Fruit fly (Drosophila melanogaster) whole organism: ENCODE measurements around the gene Atg13.

Source experiments
- CG8478 ChIP-seq: fragments of >200 bp; optimal IDR thresholded peaks from 2 replicates; lab custom pipeline; 2018; ENCODE audit warnings: inconsistent platforms
- Dll ChIP-seq: fragments of >200 bp; optimal IDR thresholded peaks from 2 replicates; lab custom pipeline; 2017
- pan ChIP-seq: fragments of >200 bp; optimal IDR thresholded peaks from 2 replicates; lab custom pipeline; 2017
- usp ChIP-seq: fragments of >200 bp; optimal IDR thresholded peaks from 2 replicates; lab custom pipeline; 2017; ENCODE audit warnings: missing biosample characterization, missing genetic modification characterization, mixed read lengths

DNA sequence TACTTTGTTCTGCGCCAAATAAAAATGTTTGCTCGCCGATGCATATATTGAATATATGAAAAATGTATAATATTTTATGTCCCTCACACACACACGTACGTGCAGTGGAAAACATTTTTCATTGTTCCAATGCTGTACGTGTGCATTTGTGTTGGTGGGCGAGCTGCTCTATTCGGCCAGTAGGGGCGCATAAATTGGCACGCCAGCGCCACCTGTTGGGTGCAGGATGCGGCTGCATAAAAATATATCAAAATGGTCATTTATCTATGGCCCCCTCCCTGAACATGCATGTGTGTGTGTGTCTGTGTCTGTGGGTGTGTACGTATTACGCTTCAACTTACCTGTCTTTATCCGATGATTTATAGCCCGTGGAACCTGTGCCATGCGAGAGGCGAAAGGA is 40.0 kb downstream of the Atg13 start:
- TF ChIP-seq pan (lab: Kevin White, UChicago) (no peak), CG8478 (no peak), usp (no peak), Dll (no peak)
